Worm (Caenorhabditis elegans) whole organism, L2 larva: ENCODE data around the gene F56D1.1.

Source experiments
- R02D3.7 ChIP-seq: fragments of 150-350 bp; optimal IDR thresholded peaks from 2 replicates; lab custom pipeline; 2014; ENCODE audit warnings: missing biosample characterization, missing genetic modification characterization
- ZK546.5 ChIP-seq: sonication (generic microtip); optimal IDR thresholded peaks from 2 replicates; lab custom pipeline; 2017; ENCODE audit warnings: missing biosample characterization, missing genetic modification characterization
- alr-1 ChIP-seq: fragments of 150-350 bp; optimal IDR thresholded peaks from 2 replicates; lab custom pipeline; 2014; ENCODE audit warnings: missing biosample characterization, missing genetic modification characterization
- aly-2 ChIP-seq: fragments of 150-350 bp; optimal IDR thresholded peaks from 2 replicates; lab custom pipeline; 2014; ENCODE audit warnings: missing biosample characterization, missing genetic modification characterization
- ama-1 ChIP-seq: fragments of 150-350 bp; optimal IDR thresholded peaks from 2 replicates; lab custom pipeline; 2018; ENCODE audit warnings: inconsistent platforms
- blmp-1 ChIP-seq: sonication (generic microtip); optimal IDR thresholded peaks from 2 replicates; lab custom pipeline; 2017; ENCODE audit warnings: missing genetic modification characterization, mild to moderate bottlenecking, missing compliant biosample characterization, antibody characterized with exemption, moderate library complexity; ENCODE audit not compliant: insufficient read depth
- fos-1 ChIP-seq: fragments of 150-350 bp; optimal IDR thresholded peaks from 2 replicates; lab custom pipeline; 2014; ENCODE audit warnings: missing biosample characterization, missing genetic modification characterization
- mbf-1 ChIP-seq: sonication (generic microtip); optimal IDR thresholded peaks from 2 replicates; lab custom pipeline; 2017; ENCODE audit warnings: missing biosample characterization, missing genetic modification characterization
- nhr-11 ChIP-seq: fragments of 150-350 bp; optimal IDR thresholded peaks from 2 replicates; lab custom pipeline; 2014; ENCODE audit warnings: missing biosample characterization, missing genetic modification characterization
- nhr-23 ChIP-seq: fragments of 150-350 bp; optimal IDR thresholded peaks from 2 replicates; lab custom pipeline; 2014; ENCODE audit warnings: missing biosample characterization, missing genetic modification reagents, missing genetic modification characterization
- skn-1 ChIP-seq: sonication (generic microtip); optimal IDR thresholded peaks from 2 replicates; lab custom pipeline; 2017; ENCODE audit warnings: missing biosample characterization, missing genetic modification characterization
- sma-3 ChIP-seq: sonication (generic microtip); optimal IDR thresholded peaks from 2 replicates; lab custom pipeline; 2016; ENCODE audit warnings: missing genetic modification reagents, missing genetic modification characterization, missing compliant biosample characterization
- snpc-4 ChIP-seq: fragments of 150-350 bp; optimal IDR thresholded peaks from 2 replicates; lab custom pipeline; 2014; ENCODE audit warnings: missing biosample characterization, missing genetic modification characterization
- ztf-11 ChIP-seq: sonication (generic microtip); optimal IDR thresholded peaks from 2 replicates; lab custom pipeline; 2017; ENCODE audit warnings: missing biosample characterization, missing genetic modification characterization

DNA sequence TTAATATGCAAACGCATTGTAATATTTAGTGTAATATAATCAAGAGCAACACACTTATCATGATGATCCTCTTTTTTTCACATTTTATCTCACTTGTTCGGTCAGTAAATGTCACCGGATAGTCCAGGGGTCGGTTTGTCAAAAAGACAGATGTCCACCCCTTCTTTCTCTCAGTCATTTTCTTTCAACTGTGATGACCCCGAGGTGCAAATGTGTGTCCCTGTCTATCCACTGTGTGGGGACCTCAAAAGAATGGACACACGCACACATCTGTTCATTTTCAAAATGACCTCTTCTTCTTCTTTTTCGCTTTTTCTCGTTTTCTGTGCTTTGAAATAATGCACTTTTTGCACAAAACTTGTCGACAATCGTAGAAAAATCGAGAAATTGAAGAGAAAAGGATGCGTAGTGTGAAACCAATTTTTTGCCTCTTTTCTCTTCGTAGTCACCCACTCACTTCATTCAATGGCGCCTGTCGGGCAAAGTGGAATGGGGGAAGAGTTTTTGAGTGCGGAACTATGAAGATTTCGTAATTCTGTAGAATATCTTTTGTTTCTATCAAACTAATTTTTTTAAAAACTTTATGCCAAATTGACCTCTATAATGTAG lies 14.6 kb upstream of the F56D1.1 start:
- TF ChIP-seq mbf-1 (tag; lab: Kevin White, UChicago) = no peak
- TF ChIP-seq blmp-1 (tag; lab: Kevin White, UChicago) = no peak
- no peak for TF ChIP-seq skn-1 (tag; lab: Kevin White, UChicago)
- TF ChIP-seq ama-1 (lab: Kevin White, UChicago) = no peak
- no peak for TF ChIP-seq nhr-11 (tag; lab: Kevin White, UChicago)
- no peak for TF ChIP-seq fos-1 (tag; lab: Kevin White, UChicago)
- TF ChIP-seq nhr-23 (tag; lab: Kevin White, UChicago) = no peak
- TF ChIP-seq sma-3 (GFP tag; lab: Kevin White, UChicago) = no peak
- TF ChIP-seq ztf-11 (tag; lab: Kevin White, UChicago) = no peak
- TF ChIP-seq R02D3.7 (tag; lab: Kevin White, UChicago) = no peak
- no peak for TF ChIP-seq aly-2 (tag; lab: Kevin White, UChicago)
- no peak for TF ChIP-seq snpc-4 (tag; lab: Kevin White, UChicago)
- TF ChIP-seq ZK546.5 (tag; lab: Kevin White, UChicago) = no peak
- no peak for TF ChIP-seq alr-1 (tag; lab: Kevin White, UChicago)
